Worm (Caenorhabditis elegans) whole organism, L4 larva: Measurements from ENCODE around the gene C44F1.1.

Experiments used
- F10B5.3 ChIP-seq: sonication (generic microtip); optimal IDR thresholded peaks from 2 replicates; lab custom pipeline; 2016; ENCODE audit warnings: mild to moderate bottlenecking, missing genetic modification characterization, missing compliant biosample characterization
- F37D6.2 ChIP-seq: sonication (generic microtip); optimal IDR thresholded peaks from 2 replicates; lab custom pipeline; 2016; ENCODE audit warnings: mild to moderate bottlenecking, missing genetic modification characterization, missing compliant biosample characterization
- F44E2.7 ChIP-seq: fragments of 200-800 bp; sonication (Bioruptor generic); IDR thresholded peaks from 2 replicates; pipeline ENCODE4 v2.1.2; 2022; ENCODE audit warnings: missing genetic modification characterization, missing compliant biosample characterization
- F49E8.2 ChIP-seq: sonication (generic microtip); optimal IDR thresholded peaks from 2 replicates; lab custom pipeline; 2016; ENCODE audit warnings: missing compliant biosample characterization, mild to moderate bottlenecking, missing genetic modification characterization, borderline replicate concordance
- R02D3.7 ChIP-seq: fragments of 150-350 bp; sonication (generic microtip); optimal IDR thresholded peaks from 3 replicates; lab custom pipeline; 2014; ENCODE audit warnings: missing biosample characterization, missing genetic modification characterization
- T20F7.1 ChIP-seq: fragments of 200-800 bp; sonication (Bioruptor generic); optimal IDR thresholded peaks from 2 replicates; lab custom pipeline; 2018; ENCODE audit warnings: mild to moderate bottlenecking, missing genetic modification characterization, missing compliant biosample characterization
- T26A8.4 ChIP-seq: fragments of 200-800 bp; sonication (Bioruptor generic); IDR thresholded peaks from 2 replicates; pipeline ENCODE4 v1.3.6; 2022; ENCODE audit warnings: missing genetic modification characterization, missing compliant biosample characterization
- Y105C5A.15 ChIP-seq: fragments of 200-800 bp; sonication (Bioruptor generic); IDR thresholded peaks from 2 replicates; pipeline ENCODE4 v1.3.6; 2022; ENCODE audit warnings: missing genetic modification characterization, missing compliant biosample characterization
- Y48G9A.11 ChIP-seq: fragments of 200-800 bp; sonication (Bioruptor generic); IDR thresholded peaks from 2 replicates; pipeline ENCODE4 v1.3.6; 2022; ENCODE audit warnings: missing genetic modification reagents, missing genetic modification characterization, missing compliant biosample characterization
- Y5F2A.4 ChIP-seq: fragments of 200-800 bp; sonication (Bioruptor generic); optimal IDR thresholded peaks from 2 replicates; lab custom pipeline; 2018; ENCODE audit warnings: mild to moderate bottlenecking, missing genetic modification characterization, missing compliant biosample characterization
- Y75B8A.6 ChIP-seq: fragments of 200-800 bp; sonication (Bioruptor generic); IDR thresholded peaks from 2 replicates; pipeline ENCODE4 v1.3.6; 2022; ENCODE audit warnings: missing genetic modification reagents, missing genetic modification characterization, missing compliant biosample characterization
- aha-1 ChIP-seq: fragments of 150-350 bp; peaks from one replicate; lab custom pipeline; 2014; ENCODE audit warnings: missing biosample characterization, missing genetic modification characterization
- aly-2 ChIP-seq: sonication (generic microtip); optimal IDR thresholded peaks from 2 replicates; lab custom pipeline; 2018; ENCODE audit warnings: missing biosample characterization, missing genetic modification characterization
- ama-1 ChIP-seq: fragments of 150-350 bp; optimal IDR thresholded peaks from 2 replicates; lab custom pipeline; 2014; ENCODE audit warnings: inconsistent platforms, mixed read lengths
- arid-1 ChIP-seq: fragments of 200-800 bp; sonication (Bioruptor generic); conservative IDR thresholded peaks from 2 replicates; pipeline ENCODE4 v1.3.6; 2022; ENCODE audit warnings: missing genetic modification reagents, missing genetic modification characterization, missing compliant biosample characterization
- ceh-32 ChIP-seq: sonication (generic microtip); optimal IDR thresholded peaks from 2 replicates; lab custom pipeline; 2016; ENCODE audit warnings: mild to moderate bottlenecking, missing genetic modification characterization, missing compliant biosample characterization; ENCODE audit not compliant: poor library complexity
- ces-1 ChIP-seq: fragments of 150-350 bp; sonication (generic microtip); optimal IDR thresholded peaks from 4 replicates; lab custom pipeline; 2014; ENCODE audit warnings: missing biosample characterization, missing genetic modification reagents, missing genetic modification characterization
- daf-12 ChIP-seq: fragments of 150-350 bp; optimal IDR thresholded peaks from 2 replicates; lab custom pipeline; 2014; ENCODE audit warnings: missing biosample characterization, missing genetic modification reagents, missing genetic modification characterization
- dmd-6 ChIP-seq: fragments of 200-800 bp; sonication (Bioruptor generic); IDR thresholded peaks from 2 replicates; pipeline ENCODE4 v1.3.6; 2022; ENCODE audit warnings: missing genetic modification reagents, missing genetic modification characterization, missing compliant biosample characterization
- egl-27 ChIP-seq: sonication (generic microtip); optimal IDR thresholded peaks from 3 replicates; lab custom pipeline; 2017; ENCODE audit warnings: missing biosample characterization, missing genetic modification reagents, missing genetic modification characterization
- hif-1 ChIP-seq, 2 experiments: sonication (generic microtip); optimal IDR thresholded peaks; 2 replicates each; lab custom pipeline; 2016 to 2017; ENCODE audit warnings: missing compliant biosample characterization in 2 of 2, missing genetic modification characterization in 2 of 2, missing genetic modification reagents in 2 of 2, missing genotype in 2 of 2, mild to moderate bottlenecking in 1 of 2
- hlh-11 ChIP-seq: fragments of 200-800 bp; sonication (Bioruptor generic); optimal IDR thresholded peaks from 2 replicates; lab custom pipeline; 2018; ENCODE audit warnings: mild to moderate bottlenecking, missing genetic modification characterization, missing compliant biosample characterization
- hlh-30 ChIP-seq: sonication (generic microtip); optimal IDR thresholded peaks from 2 replicates; lab custom pipeline; 2017; ENCODE audit warnings: antibody characterized with exemption, mild to moderate bottlenecking, missing genetic modification characterization, missing compliant biosample characterization; ENCODE audit not compliant: insufficient read depth
- hmg-1.1 ChIP-seq: fragments of 200-800 bp; sonication (Bioruptor generic); IDR thresholded peaks from 2 replicates; pipeline ENCODE4 v1.3.6; 2022; ENCODE audit warnings: missing genetic modification reagents, missing genetic modification characterization, missing compliant biosample characterization
- jun-1 ChIP-seq: fragments of 150-350 bp; optimal IDR thresholded peaks from 2 replicates; lab custom pipeline; 2014; ENCODE audit warnings: missing biosample characterization, missing genetic modification reagents, missing genetic modification characterization
- lin-15B ChIP-seq: fragments of 150-350 bp; sonication (generic microtip); optimal IDR thresholded peaks from 3 replicates; lab custom pipeline; 2014; ENCODE audit warnings: missing biosample characterization, missing genetic modification characterization
- lir-3 ChIP-seq: sonication (generic microtip); optimal IDR thresholded peaks from 2 replicates; lab custom pipeline; 2016; ENCODE audit warnings: mild to moderate bottlenecking, missing genetic modification characterization, missing compliant biosample characterization
- lsy-2 ChIP-seq, 2 experiments: fragments of 150-350 bp in 1 of 2; sonication (generic microtip) in 1 of 2; optimal IDR thresholded peaks; 2 replicates each; lab custom pipeline; 2014 to 2017; ENCODE audit warnings: missing biosample characterization in 2 of 2, missing genetic modification characterization in 2 of 2
- mdl-1 ChIP-seq, 2 experiments: fragments of 150-350 bp in 1 of 2; sonication (generic microtip) in 1 of 2; optimal IDR thresholded peaks; 2 replicates each; lab custom pipeline; 2014 to 2017; ENCODE audit warnings: missing biosample characterization in 2 of 2, missing genetic modification characterization in 2 of 2
- mep-1 ChIP-seq: fragments of 150-350 bp; sonication (generic microtip); optimal IDR thresholded peaks from 3 replicates; lab custom pipeline; 2014; ENCODE audit warnings: missing biosample characterization, missing genetic modification characterization
- mes-2 ChIP-seq: sonication (generic microtip); optimal IDR thresholded peaks from 2 replicates; lab custom pipeline; 2016; ENCODE audit warnings: missing genotype, mild to moderate bottlenecking, missing genetic modification characterization, missing compliant biosample characterization; ENCODE audit not compliant: poor library complexity, severe bottlenecking
- mxl-2 ChIP-seq: fragments of 200-800 bp; sonication (Bioruptor generic); conservative IDR thresholded peaks from 2 replicates; pipeline ENCODE4 v1.3.6; 2022; ENCODE audit warnings: missing genetic modification reagents, missing genetic modification characterization, missing compliant biosample characterization
- mxl-3 ChIP-seq: fragments of 200-800 bp; sonication (Bioruptor generic); optimal IDR thresholded peaks from 2 replicates; lab custom pipeline; 2018; ENCODE audit warnings: mild to moderate bottlenecking, missing genetic modification characterization, missing compliant biosample characterization
- nhr-25 ChIP-seq: sonication (generic microtip); optimal IDR thresholded peaks from 2 replicates; lab custom pipeline; 2017; ENCODE audit warnings: missing genetic modification characterization, mild to moderate bottlenecking, missing compliant biosample characterization, antibody characterized with exemption, moderate library complexity, borderline replicate concordance; ENCODE audit not compliant: insufficient read depth
- nhr-41 ChIP-seq: fragments of 200-800 bp; sonication (Bioruptor generic); IDR thresholded peaks from 2 replicates; pipeline ENCODE4 v1.3.6; 2022; ENCODE audit warnings: missing genetic modification reagents, missing genetic modification characterization, missing compliant biosample characterization
- nhr-48 ChIP-seq: sonication (generic microtip); optimal IDR thresholded peaks from 2 replicates; lab custom pipeline; 2016; ENCODE audit warnings: mild to moderate bottlenecking, missing genetic modification characterization, missing compliant biosample characterization
- php-3 ChIP-seq: fragments of 200-800 bp; sonication (Bioruptor generic); IDR thresholded peaks from 2 replicates; pipeline ENCODE4 v1.3.6; 2022; ENCODE audit warnings: missing genetic modification reagents, missing genetic modification characterization, missing compliant biosample characterization
- saeg-2 ChIP-seq: fragments of 200-800 bp; sonication (Bioruptor generic); IDR thresholded peaks from 2 replicates; pipeline ENCODE4 v1.3.6; 2022; ENCODE audit warnings: missing genetic modification reagents, missing genetic modification characterization, missing compliant biosample characterization
- sdz-12 ChIP-seq: fragments of 200-800 bp; sonication (Bioruptor generic); optimal IDR thresholded peaks from 2 replicates; lab custom pipeline; 2018; ENCODE audit warnings: mild to moderate bottlenecking, missing genetic modification characterization, missing compliant biosample characterization
- snpc-4 ChIP-seq: fragments of 150-350 bp; optimal IDR thresholded peaks from 2 replicates; lab custom pipeline; 2014; ENCODE audit warnings: missing biosample characterization, missing genetic modification characterization
- tra-1 ChIP-seq: fragments of 200-800 bp; sonication (Bioruptor generic); IDR thresholded peaks from 2 replicates; pipeline ENCODE4 v1.3.6; 2022; ENCODE audit warnings: missing genetic modification reagents, missing genetic modification characterization, missing compliant biosample characterization
- unc-130 ChIP-seq: sonication (generic microtip); optimal IDR thresholded peaks from 2 replicates; lab custom pipeline; 2016; ENCODE audit warnings: missing genetic modification reagents, missing genetic modification characterization, missing compliant biosample characterization
- unc-62 ChIP-seq, 3 experiments: fragments of 150-350 bp in 1 of 3; sonication (generic microtip); optimal IDR thresholded peaks in 2 of 3; peaks in 1 of 3; 1 replicate in 1 of 3; 2 replicates in 2 of 3; lab custom pipeline; 2014 to 2017; ENCODE audit warnings: missing biosample characterization in 3 of 3, missing genetic modification characterization in 3 of 3, missing genetic modification reagents in 3 of 3, missing genotype in 1 of 3
- vab-7 ChIP-seq: fragments of 200-800 bp; sonication (Bioruptor generic); IDR thresholded peaks from 2 replicates; pipeline ENCODE4 v1.3.6; 2022; ENCODE audit warnings: missing genetic modification reagents, missing genetic modification characterization, missing compliant biosample characterization
- zag-1 ChIP-seq: fragments of 150-350 bp; optimal IDR thresholded peaks from 2 replicates; lab custom pipeline; 2014; ENCODE audit warnings: missing biosample characterization, missing genetic modification characterization
- zfp-3 ChIP-seq: fragments of 200-800 bp; sonication (Bioruptor generic); conservative IDR thresholded peaks from 2 replicates; pipeline ENCODE4 v1.3.6; 2022; ENCODE audit warnings: missing genetic modification reagents, missing genetic modification characterization, missing compliant biosample characterization
- ztf-7 ChIP-seq: fragments of 150-350 bp; optimal IDR thresholded peaks from 2 replicates; lab custom pipeline; 2014; ENCODE audit warnings: missing biosample characterization, missing genetic modification characterization

C44F1.1 gene

ce11 chrIII:3789688-3790371 is 24.5 kb upstream of the C44F1.1 start:
- no peak for TF ChIP-seq nhr-41 (GFP tag; lab: Robert Waterston, UW)
- no peak for TF ChIP-seq dmd-6 (GFP tag; lab: Robert Waterston, UW)
- TF ChIP-seq aha-1 (tag; lab: Kevin White, UChicago): peak; percentile 54
- TF ChIP-seq hif-1 (tag; optimal IDR thresholded peaks at IDR 0.05; lab: Kevin White, UChicago): no peak
- TF ChIP-seq vab-7 (GFP tag; lab: Robert Waterston, UW): no peak
- TF ChIP-seq ces-1 (GFP tag; lab: Kevin White, UChicago): no peak
- peak in 1 of 2 experiments; percentile 17 for TF ChIP-seq lsy-2 (tag; optimal IDR thresholded peaks at IDR 0.05; lab: Kevin White, UChicago)
- no peak for TF ChIP-seq F44E2.7
- TF ChIP-seq snpc-4: no peak
- peak; percentile 54 for TF ChIP-seq ama-1
- TF ChIP-seq ztf-7 (tag; lab: Kevin White, UChicago): no peak
- TF ChIP-seq hlh-11 (tag; lab: Kevin White, UChicago): no peak
- no peak for TF ChIP-seq unc-130 (GFP tag; lab: Kevin White, UChicago)
- TF ChIP-seq F10B5.3 (tag; lab: Kevin White, UChicago): no peak
- TF ChIP-seq mdl-1 (tag; optimal IDR thresholded peaks at IDR 0.05; lab: Kevin White, UChicago): no peak
- no peak for TF ChIP-seq mxl-2
- no peak for TF ChIP-seq lin-15B (tag; lab: Kevin White, UChicago)
- peak; percentile 12 for TF ChIP-seq mes-2
- TF ChIP-seq sdz-12: peak; percentile 34
- TF ChIP-seq mep-1: peak; percentile 34
- no peak for TF ChIP-seq F49E8.2 (tag; lab: Kevin White, UChicago)
- TF ChIP-seq T20F7.1: no peak
- no peak for TF ChIP-seq egl-27
- TF ChIP-seq jun-1 (tag; lab: Kevin White, UChicago): no peak
- TF ChIP-seq T26A8.4 (GFP tag; lab: Robert Waterston, UW): no peak; the same call in 1 of the 2 replicates
- TF ChIP-seq nhr-25 (tag; lab: Kevin White, UChicago): no peak
- no peak for TF ChIP-seq Y75B8A.6
- TF ChIP-seq aly-2: peak; percentile 10
- TF ChIP-seq php-3 (GFP tag; lab: Robert Waterston, UW): no peak
- TF ChIP-seq mxl-3 (GFP tag; lab: Kevin White, UChicago): no peak
- 0 out of 2 replicates have a peak, but pooled peaks have one; percentile 6 for TF ChIP-seq arid-1 (GFP tag; lab: Robert Waterston, UW)
- TF ChIP-seq zag-1 (tag; lab: Kevin White, UChicago): no peak
- TF ChIP-seq lir-3 (tag; lab: Kevin White, UChicago): no peak
- TF ChIP-seq Y105C5A.15 (GFP tag; lab: Robert Waterston, UW): no peak
- peak; percentile 6 for TF ChIP-seq nhr-48 (tag; lab: Kevin White, UChicago)
- peak; percentile 74; the same call in 1 of the 2 replicates for TF ChIP-seq zfp-3 (GFP tag; lab: Robert Waterston, UW)
- TF ChIP-seq Y5F2A.4: no peak
- no peak for TF ChIP-seq saeg-2 (GFP tag; lab: Robert Waterston, UW)
- no peak for TF ChIP-seq Y48G9A.11 (GFP tag; lab: Robert Waterston, UW)
- no peak for TF ChIP-seq unc-62 (GFP tag; optimal IDR thresholded peaks at IDR 0.05 in 1 of 2; lab: Kevin White, UChicago)
- no peak for TF ChIP-seq unc-62 (tag; optimal IDR thresholded peaks at IDR 0.05; lab: Kevin White, UChicago)
- no peak for TF ChIP-seq R02D3.7 (tag; lab: Kevin White, UChicago)
- no peak for TF ChIP-seq hmg-1.1 (GFP tag; lab: Robert Waterston, UW)
- no peak for TF ChIP-seq hlh-30 (tag; lab: Kevin White, UChicago)
- no peak for TF ChIP-seq ceh-32
- TF ChIP-seq tra-1: no peak
- no peak for TF ChIP-seq daf-12 (tag; lab: Kevin White, UChicago)
- no peak for TF ChIP-seq F37D6.2 (tag; lab: Kevin White, UChicago)
